Fruit fly (Drosophila melanogaster) whole organism, prepupa: ENCODE results near the gene spn-B.

Source experiments
- Blimp-1 ChIP-seq: fragments of 200-800 bp; sonication (Bioruptor generic); optimal IDR thresholded peaks from 3 replicates; lab custom pipeline; 2017; ENCODE audit warnings: missing biosample characterization, missing genetic modification characterization, mild to moderate bottlenecking, moderate library complexity, missing genetic modification reagents
- CG10631 ChIP-seq: fragments of 200-800 bp; sonication (Bioruptor generic); optimal IDR thresholded peaks from 2 replicates; lab custom pipeline; 2016; ENCODE audit warnings: missing biosample characterization, missing genetic modification characterization
- CG11902 ChIP-seq: fragments of 200-800 bp; sonication (Bioruptor generic); optimal IDR thresholded peaks from 3 replicates; lab custom pipeline; 2016; ENCODE audit warnings: missing biosample characterization, missing genetic modification characterization
- CG15336 ChIP-seq: fragments of 200-800 bp; sonication (Bioruptor generic); IDR thresholded peaks from 2 replicates; pipeline ENCODE4 v1.3.6; 2022; ENCODE audit warnings: missing biosample characterization, missing genetic modification characterization
- CG1621 ChIP-seq: fragments of 200-800 bp; sonication (Bioruptor generic); optimal IDR thresholded peaks from 3 replicates; lab custom pipeline; 2018; ENCODE audit warnings: missing biosample characterization, mild to moderate bottlenecking, missing genetic modification characterization
- CG16779 ChIP-seq: fragments of 200-800 bp; sonication (Bioruptor generic); optimal IDR thresholded peaks from 3 replicates; lab custom pipeline; 2017; ENCODE audit warnings: missing biosample characterization, mild to moderate bottlenecking, missing genetic modification characterization
- CG3032 ChIP-seq: fragments of 200-800 bp; optimal IDR thresholded peaks from 2 replicates; lab custom pipeline; 2019; ENCODE audit warnings: missing biosample characterization, mild to moderate bottlenecking, missing genetic modification characterization, moderate library complexity
- CG31627 ChIP-seq: fragments of 200-800 bp; sonication (Bioruptor generic); optimal IDR thresholded peaks from 3 replicates; lab custom pipeline; 2016; ENCODE audit warnings: missing biosample characterization, missing genetic modification characterization
- CG32006 ChIP-seq: fragments of 200-800 bp; sonication (Bioruptor generic); optimal IDR thresholded peaks from 3 replicates; lab custom pipeline; 2017; ENCODE audit warnings: missing biosample characterization, mild to moderate bottlenecking, missing genetic modification characterization
- CG34406 ChIP-seq: fragments of 200-800 bp; sonication (Bioruptor generic); optimal IDR thresholded peaks from 3 replicates; lab custom pipeline; 2016; ENCODE audit warnings: missing biosample characterization, missing genetic modification characterization
- CG3919 ChIP-seq: fragments of 200-800 bp; sonication (Bioruptor generic); optimal IDR thresholded peaks from 3 replicates; lab custom pipeline; 2016; ENCODE audit warnings: missing biosample characterization, missing genetic modification characterization
- CG4318 ChIP-seq: fragments of 200-800 bp; sonication (Bioruptor generic); optimal IDR thresholded peaks from 3 replicates; lab custom pipeline; 2017; ENCODE audit warnings: missing biosample characterization, mild to moderate bottlenecking, missing genetic modification characterization
- CG6163 ChIP-seq: fragments of 200-800 bp; sonication (Bioruptor generic); IDR thresholded peaks from 3 replicates; pipeline ENCODE4 v1.3.6; 2022; ENCODE audit warnings: missing biosample characterization, missing genetic modification characterization
- CG6276 ChIP-seq: fragments of 200-800 bp; sonication (Bioruptor generic); optimal IDR thresholded peaks from 2 replicates; lab custom pipeline; 2017; ENCODE audit warnings: missing biosample characterization, mild to moderate bottlenecking, missing genetic modification characterization
- CG6792 ChIP-seq: fragments of 200-800 bp; sonication (Bioruptor generic); optimal IDR thresholded peaks from 3 replicates; lab custom pipeline; 2016; ENCODE audit warnings: missing biosample characterization, missing genetic modification characterization
- CG7368 ChIP-seq: fragments of 200-800 bp; sonication (Bioruptor generic); optimal IDR thresholded peaks from 3 replicates; lab custom pipeline; 2016; ENCODE audit warnings: missing biosample characterization, missing genetic modification characterization
- CG8119 ChIP-seq: fragments of 200-800 bp; sonication (Bioruptor generic); IDR thresholded peaks from 3 replicates; pipeline ENCODE4 v1.3.6; 2022; ENCODE audit warnings: missing biosample characterization, missing genetic modification characterization
- CG8632 ChIP-seq: fragments of 200-800 bp; sonication (Bioruptor generic); optimal IDR thresholded peaks from 3 replicates; lab custom pipeline; 2016; ENCODE audit warnings: missing biosample characterization, missing genetic modification characterization
- Eip75B ChIP-seq: fragments of 200-800 bp; sonication (Bioruptor generic); optimal IDR thresholded peaks from 3 replicates; lab custom pipeline; 2016; ENCODE audit warnings: missing biosample characterization, missing genetic modification characterization
- Eip78C ChIP-seq: fragments of 200-800 bp; sonication (Bioruptor generic); peaks from one replicate; lab custom pipeline; 2016; ENCODE audit warnings: missing biosample characterization, missing genetic modification characterization
- Gug ChIP-seq: fragments of 200-800 bp; sonication (Bioruptor generic); IDR thresholded peaks from 2 replicates; pipeline ENCODE4 v1.3.6; 2022; ENCODE audit warnings: missing biosample characterization, missing genetic modification characterization
- Hr39 ChIP-seq: fragments of 200-800 bp; sonication (Bioruptor generic); optimal IDR thresholded peaks from 2 replicates; lab custom pipeline; 2016; ENCODE audit warnings: missing biosample characterization, missing genetic modification characterization
- Hr4 ChIP-seq: fragments of 200-800 bp; sonication (Bioruptor generic); optimal IDR thresholded peaks from 3 replicates; lab custom pipeline; 2016; ENCODE audit warnings: missing biosample characterization, missing genetic modification characterization
- Met ChIP-seq: fragments of 200-800 bp; sonication (Bioruptor generic); optimal IDR thresholded peaks from 3 replicates; lab custom pipeline; 2016; ENCODE audit warnings: missing biosample characterization, missing genetic modification characterization
- OdsH ChIP-seq: fragments of 200-800 bp; sonication (Bioruptor generic); optimal IDR thresholded peaks from 3 replicates; lab custom pipeline; 2016; ENCODE audit warnings: missing biosample characterization, missing genetic modification characterization
- Smox ChIP-seq: fragments of 200-800 bp; sonication (Bioruptor generic); optimal IDR thresholded peaks from 3 replicates; lab custom pipeline; 2016; ENCODE audit warnings: missing biosample characterization, missing genetic modification characterization
- Sox15 ChIP-seq: fragments of 200-800 bp; sonication (Bioruptor generic); optimal IDR thresholded peaks from 3 replicates; lab custom pipeline; 2016; ENCODE audit warnings: missing biosample characterization, missing genetic modification characterization
- achi ChIP-seq: fragments of 200-800 bp; sonication (Bioruptor generic); optimal IDR thresholded peaks from 3 replicates; lab custom pipeline; 2016; ENCODE audit warnings: missing biosample characterization, missing genetic modification characterization
- acj6 ChIP-seq: fragments of 200-800 bp; sonication (Bioruptor generic); optimal IDR thresholded peaks from 3 replicates; lab custom pipeline; 2016; ENCODE audit warnings: missing biosample characterization, missing genetic modification characterization
- cyc ChIP-seq: fragments of 200-800 bp; sonication (Bioruptor generic); optimal IDR thresholded peaks from 3 replicates; lab custom pipeline; 2016; ENCODE audit warnings: missing biosample characterization, missing genetic modification characterization
- dac ChIP-seq: fragments of 200-800 bp; sonication (Bioruptor generic); optimal IDR thresholded peaks from 2 replicates; lab custom pipeline; 2017; ENCODE audit warnings: missing biosample characterization, mild to moderate bottlenecking, missing genetic modification characterization
- eg ChIP-seq: fragments of 200-800 bp; sonication (Bioruptor generic); IDR thresholded peaks from 3 replicates; pipeline ENCODE4 v1.3.6; 2022; ENCODE audit warnings: missing biosample characterization, missing genetic modification characterization
- esn ChIP-seq: fragments of 200-800 bp; sonication (Bioruptor generic); optimal IDR thresholded peaks from 2 replicates; lab custom pipeline; 2016; ENCODE audit warnings: missing biosample characterization, mild to moderate bottlenecking, missing genetic modification characterization, moderate library complexity
- fkh ChIP-seq: fragments of 200-800 bp; sonication (Bioruptor generic); optimal IDR thresholded peaks from 3 replicates; lab custom pipeline; 2017; ENCODE audit warnings: missing biosample characterization, mild to moderate bottlenecking, missing genetic modification characterization, moderate library complexity
- net ChIP-seq: fragments of 200-800 bp; sonication (Bioruptor generic); optimal IDR thresholded peaks from 3 replicates; lab custom pipeline; 2016; ENCODE audit warnings: missing biosample characterization, missing genetic modification characterization
- pdm3 ChIP-seq: fragments of 200-800 bp; sonication (Bioruptor generic); optimal IDR thresholded peaks from 3 replicates; lab custom pipeline; 2016; ENCODE audit warnings: missing biosample characterization, missing genetic modification characterization
- salr ChIP-seq, 2 experiments: fragments of 200-800 bp; sonication (Bioruptor generic); optimal IDR thresholded peaks; 3 replicates each; lab custom pipeline; 2016 to 2018; ENCODE audit warnings: missing biosample characterization in 2 of 2, missing genetic modification characterization in 2 of 2, mild to moderate bottlenecking in 1 of 2
- ss ChIP-seq, 2 experiments: fragments of 200-800 bp; sonication (Bioruptor generic); optimal IDR thresholded peaks; 2 replicates in 1 of 2; 3 replicates in 1 of 2; lab custom pipeline; 2017 to 2018; ENCODE audit warnings: mild to moderate bottlenecking in 2 of 2, missing biosample characterization in 2 of 2, missing genetic modification characterization in 2 of 2, moderate library complexity in 1 of 2

The spn-B gene

DNA sequence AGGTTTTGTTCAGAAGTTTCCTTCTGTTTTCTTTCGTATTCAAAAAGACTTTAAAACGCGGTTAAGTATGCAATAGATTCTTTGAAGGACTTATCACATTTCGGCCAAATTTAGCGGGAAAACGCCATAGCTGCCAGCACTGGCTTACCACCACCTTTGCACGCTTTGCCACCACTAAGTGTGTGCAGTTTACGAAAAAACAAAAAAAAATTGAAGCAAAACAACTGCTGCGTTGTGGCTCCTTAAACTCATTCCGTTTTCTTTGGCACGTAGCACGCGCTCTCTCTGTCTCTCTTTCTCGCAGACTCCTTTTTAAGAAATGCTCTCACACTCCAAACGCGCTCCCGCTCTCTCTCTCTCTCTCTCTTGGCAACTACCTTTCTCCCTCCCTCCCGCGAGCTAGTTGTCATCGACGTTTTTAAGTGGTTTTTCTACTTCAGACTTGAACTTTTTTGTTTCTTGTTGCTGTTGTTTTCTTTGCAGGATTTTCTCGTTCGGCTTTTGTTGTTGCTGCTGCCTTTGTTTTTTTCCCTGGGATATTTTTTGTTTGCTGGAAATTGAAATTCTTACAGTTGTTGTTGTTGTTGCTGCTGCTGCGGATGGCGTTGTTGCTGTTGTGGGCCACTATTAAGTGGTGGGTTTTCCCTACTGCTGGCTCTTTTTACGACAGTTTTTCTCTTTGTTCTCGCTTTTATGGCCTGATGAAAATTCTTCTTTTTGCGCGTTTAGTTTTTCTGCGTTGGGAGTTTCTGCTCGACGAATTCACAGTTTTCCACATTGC lies 49.1 kb upstream of the spn-B start (continued):
- TF ChIP-seq CG6792 (GFP tag; lab: Kevin White, UChicago) (no peak), CG8119 (GFP tag; lab: Robert Waterston, UW) (peak; percentile 55; the same call in 2 of the 3 replicates), CG10631 (GFP tag; lab: Kevin White, UChicago) (no peak), CG31627 (GFP tag; lab: Kevin White, UChicago) (peak; percentile 39), OdsH (no peak), CG34406 (GFP tag; lab: Kevin White, UChicago) (no peak), CG16779 (tag; lab: Kevin White, UChicago) (no peak), net (GFP tag; lab: Kevin White, UChicago) (no peak), CG11902 (no peak), Blimp-1 (no peak), CG6163 (peak; percentile 82; the same call in 2 of the 3 replicates), acj6 (peak; percentile 21), CG1621 (tag; lab: Kevin White, UChicago) (peak; percentile 45), CG3919 (GFP tag; lab: Kevin White, UChicago) (no peak), fkh (no peak), cyc (GFP tag; lab: Kevin White, UChicago) (peak; percentile 13), pdm3 (GFP tag; lab: Kevin White, UChicago) (peak; percentile 54)

DNA sequence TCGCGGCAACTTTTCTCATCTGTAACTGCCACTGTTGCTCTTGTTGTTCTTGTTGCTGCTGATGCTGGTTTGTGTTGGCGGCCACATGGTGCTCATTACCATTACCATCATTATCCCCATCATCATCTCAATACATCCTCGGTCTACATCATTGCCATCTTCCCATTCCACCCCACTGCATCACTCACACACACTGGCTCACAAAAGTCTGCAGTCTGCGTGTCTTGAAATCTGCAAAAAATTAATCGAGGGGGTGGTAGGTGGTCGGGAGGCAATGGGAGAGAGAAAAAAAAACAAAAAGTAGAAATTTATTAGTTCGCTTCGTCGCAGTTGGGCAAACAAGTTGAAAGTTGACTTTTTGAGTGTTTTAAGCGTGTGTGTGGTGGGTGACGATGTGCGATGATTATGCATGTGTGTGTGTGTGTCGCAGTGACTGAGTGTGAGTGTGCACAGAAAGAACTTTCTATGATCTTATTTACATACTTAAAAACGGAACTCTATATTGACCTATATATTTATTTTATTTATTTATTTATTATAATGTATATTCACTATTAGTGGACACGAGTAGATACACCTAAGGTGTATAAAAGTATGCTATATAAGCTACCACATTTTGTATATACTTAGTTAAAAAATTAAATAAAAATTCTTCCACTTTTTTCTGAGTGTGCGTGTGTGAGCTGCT lies 48.4 kb upstream of the spn-B start:
- TF ChIP-seq CG11902 (no peak), OdsH (peak; percentile 45), CG6163 (peak; percentile 42; the same call in 1 of the 3 replicates), Gug (GFP tag; lab: Robert Waterston, UW) (peak; percentile 28; the same call in 1 of the 2 replicates), dac (peak; percentile 8), Smox (GFP tag; lab: Kevin White, UChicago) (peak; percentile 3), CG8119 (GFP tag; lab: Robert Waterston, UW) (peak; percentile 86), Hr39 (GFP tag; lab: Kevin White, UChicago) (no peak), CG4318 (peak; percentile 73), CG6276 (GFP tag; lab: Kevin White, UChicago) (peak; percentile 56), Hr4 (GFP tag; lab: Kevin White, UChicago) (peak; percentile 34), esn (GFP tag; lab: Kevin White, UChicago) (no peak), eg (GFP tag; lab: Robert Waterston, UW) (peak; percentile 65; the same call in 2 of the 3 replicates), CG3032 (tag; lab: Kevin White, UChicago) (peak; percentile 40), achi (GFP tag; lab: Kevin White, UChicago) (peak; percentile 54), CG7368 (GFP tag; lab: Kevin White, UChicago) (no peak), CG32006 (GFP tag; lab: Kevin White, UChicago) (peak; percentile 81), Sox15 (GFP tag; lab: Kevin White, UChicago) (no peak), Eip75B (GFP tag; lab: Kevin White, UChicago) (no peak), net (GFP tag; lab: Kevin White, UChicago) (peak; percentile 22), CG8632 (GFP tag; lab: Kevin White, UChicago) (peak; percentile 23), salr (GFP tag; optimal IDR thresholded peaks at IDR 0.05; lab: Kevin White, UChicago) (no peak), Eip78C (peak; percentile 14), ss (GFP tag; optimal IDR thresholded peaks at IDR 0.05; lab: Kevin White, UChicago) (no peak), Met (peak; percentile 5), CG10631 (GFP tag; lab: Kevin White, UChicago) (peak; percentile 28), CG15336 (GFP tag; lab: Robert Waterston, UW) (peak; percentile 84)
